Worm (Caenorhabditis elegans): ENCODE results near the gene F47G9.4.

The F47G9.4 gene

ce11 chrV:11336877-11337276, 15.3 kb upstream of the F47G9.4 start:
- TF ChIP-seq ces-1 (GFP tag; optimal IDR thresholded peaks at IDR 0.05) (peak; percentile 91), mab-5 (tag; optimal IDR thresholded peaks at IDR 0.05) (no peak), unc-39 (tag; optimal IDR thresholded peaks at IDR 0.05) (no peak)

DNA sequence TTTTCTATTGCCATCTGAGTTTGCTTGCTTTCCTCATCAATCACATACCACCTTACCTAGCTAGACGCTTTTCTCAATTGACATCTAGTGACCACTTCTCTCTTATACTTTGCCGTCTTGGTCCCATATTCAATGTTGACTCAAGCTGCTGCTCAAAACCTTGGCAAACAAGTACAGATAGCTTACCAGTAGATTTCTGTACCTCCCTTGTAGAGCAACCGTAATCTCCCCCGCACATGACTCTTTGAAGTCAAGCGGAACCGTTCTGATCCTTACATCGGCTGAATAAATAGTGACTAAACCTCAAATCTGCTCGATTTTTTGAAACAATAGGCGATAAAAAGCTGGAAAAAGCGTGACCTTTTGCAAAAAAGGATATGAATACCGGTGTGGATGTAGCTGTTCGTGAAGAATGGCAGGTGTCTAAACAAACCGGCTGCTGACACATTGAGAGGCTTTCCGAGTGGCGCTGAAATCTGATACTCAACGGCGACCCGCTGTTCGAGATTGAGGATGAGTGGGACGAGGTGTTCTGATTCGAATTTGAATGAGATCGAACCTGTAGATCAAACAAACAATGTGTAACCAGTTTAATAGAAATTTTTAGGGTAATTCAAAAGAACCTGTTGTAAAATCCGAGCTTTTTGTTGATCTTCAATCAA, 14.3 kb upstream of the F47G9.4 start:
- TF ChIP-seq pha-4 (tag; optimal IDR thresholded peaks at IDR 0.05) (peak; percentile 4), nhr-76 (tag; optimal IDR thresholded peaks at IDR 0.05) (no peak), mep-1 (tag; optimal IDR thresholded peaks at IDR 0.05) (no peak), mab-5 (tag; optimal IDR thresholded peaks at IDR 0.05) (no peak), nhr-2 (tag; optimal IDR thresholded peaks at IDR 0.05) (peak; percentile 8)

DNA sequence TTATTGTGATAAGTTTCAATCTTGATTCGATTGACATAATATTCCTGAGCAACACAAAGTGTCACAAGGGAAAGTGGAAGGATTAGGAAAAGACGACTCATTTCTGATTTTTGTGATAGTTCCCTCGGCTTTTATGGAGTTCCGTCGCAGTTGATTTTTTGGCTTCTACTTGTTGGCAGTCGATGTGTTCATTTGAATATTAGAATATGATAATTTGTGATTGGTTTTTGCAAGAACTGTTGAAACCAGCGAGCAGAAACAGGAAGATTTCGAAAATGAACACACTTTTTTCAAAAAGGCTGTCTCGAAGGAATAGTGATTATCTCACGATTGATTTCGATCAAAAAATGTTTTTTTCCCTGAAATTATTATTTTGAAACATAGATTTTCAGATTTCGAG, 12.6 kb upstream of the F47G9.4 start, which contains the start of gene T02E9.6:
Gene T02E9.6, minus strand, starts transcription at position 101 of the 400 bp plus-strand sequence.
- TF ChIP-seq pha-4 (tag; optimal IDR thresholded peaks at IDR 0.05) (no peak), M03D4.4 (tag; optimal IDR thresholded peaks at IDR 0.05) (no peak), nhr-237 (tag; optimal IDR thresholded peaks at IDR 0.05) (no peak), blmp-1 (tag; optimal IDR thresholded peaks at IDR 0.05) (no peak), unc-62 (GFP tag; optimal IDR thresholded peaks at IDR 0.05) (no peak), mls-2 (tag; optimal IDR thresholded peaks at IDR 0.05) (no peak), nhr-12 (tag; optimal IDR thresholded peaks at IDR 0.05) (no peak), snpc-4 (tag; optimal IDR thresholded peaks at IDR 0.05) (no peak), nhr-2 (tag; optimal IDR thresholded peaks at IDR 0.05) (no peak), lin-13 (tag; optimal IDR thresholded peaks at IDR 0.05) (no peak), hlh-1 (tag; optimal IDR thresholded peaks at IDR 0.05) (no peak), bed-3 (GFP tag; optimal IDR thresholded peaks at IDR 0.05) (no peak), sem-2 (GFP tag; optimal IDR thresholded peaks at IDR 0.05) (no peak), flh-1 (GFP tag; optimal IDR thresholded peaks at IDR 0.05) (no peak), unc-39 (tag; optimal IDR thresholded peaks at IDR 0.05) (no peak), elt-1 (tag; optimal IDR thresholded peaks at IDR 0.05; ENCODE audit: borderline replicate concordance, insufficient read depth) (no peak)

- no peak for TF ChIP-seq blmp-1 (tag; optimal IDR thresholded peaks at IDR 0.05)
- TF ChIP-seq ztf-11 (tag; optimal IDR thresholded peaks at IDR 0.05), result no peak
- TF ChIP-seq nhr-2 (tag; optimal IDR thresholded peaks at IDR 0.05), result no peak
- no peak for TF ChIP-seq unc-120 (tag; optimal IDR thresholded peaks at IDR 0.05; ENCODE audit: poor library complexity, severe bottlenecking)
Observed at ce11 chrV:11329100-11329499, 7.5 kb upstream of the F47G9.4 start, which contains the start of gene F47G9.6. Gene F47G9.6, plus strand, starts transcription at chrV:11329400.

- TF ChIP-seq drap-1 (GFP tag; optimal IDR thresholded peaks at IDR 0.05) (no peak), bed-3 (GFP tag; optimal IDR thresholded peaks at IDR 0.05) (no peak), ztf-11 (tag; optimal IDR thresholded peaks at IDR 0.05) (no peak), ham-2 (GFP tag; optimal IDR thresholded peaks at IDR 0.05) (no peak), ceh-83 (GFP tag; optimal IDR thresholded peaks at IDR 0.05) (no peak), nhr-237 (tag; optimal IDR thresholded peaks at IDR 0.05) (no peak), unc-39 (tag; optimal IDR thresholded peaks at IDR 0.05) (no peak), nhr-76 (tag; optimal IDR thresholded peaks at IDR 0.05) (no peak), ceh-39 (tag; optimal IDR thresholded peaks at IDR 0.05) (no peak), mep-1 (tag; optimal IDR thresholded peaks at IDR 0.05) (peak; percentile 34), mab-5 (tag; optimal IDR thresholded peaks at IDR 0.05) (no peak), blmp-1 (tag; optimal IDR thresholded peaks at IDR 0.05) (no peak), elt-1 (tag; optimal IDR thresholded peaks at IDR 0.05; ENCODE audit: borderline replicate concordance, insufficient read depth) (no peak), tbx-8 (GFP tag; optimal IDR thresholded peaks at IDR 0.05) (no peak), nhr-12 (tag; optimal IDR thresholded peaks at IDR 0.05) (no peak), hlh-1 (tag; optimal IDR thresholded peaks at IDR 0.05) (peak; percentile 22), unc-120 (tag; optimal IDR thresholded peaks at IDR 0.05; ENCODE audit: poor library complexity, severe bottlenecking) (peak; percentile 12), zip-8 (tag; optimal IDR thresholded peaks at IDR 0.05) (no peak), nhr-28 (tag; optimal IDR thresholded peaks at IDR 0.05) (no peak), ceh-43 (GFP tag; optimal IDR thresholded peaks at IDR 0.05) (no peak), ces-1 (GFP tag; optimal IDR thresholded peaks at IDR 0.05) (peak; percentile 70), snpc-4 (tag; optimal IDR thresholded peaks at IDR 0.05) (no peak), cnd-1 (tag; optimal IDR thresholded peaks at IDR 0.05) (no peak), elt-3 (tag; optimal IDR thresholded peaks at IDR 0.05) (no peak), lsy-2 (tag; optimal IDR thresholded peaks at IDR 0.05) (peak; percentile 88), lin-32 (GFP tag; optimal IDR thresholded peaks at IDR 0.05) (no peak), M03D4.4 (tag; optimal IDR thresholded peaks at IDR 0.05) (no peak), sem-2 (GFP tag; optimal IDR thresholded peaks at IDR 0.05) (no peak), flh-1 (GFP tag; optimal IDR thresholded peaks at IDR 0.05) (no peak), unc-62 (GFP tag; optimal IDR thresholded peaks at IDR 0.05) (no peak), mls-2 (tag; optimal IDR thresholded peaks at IDR 0.05) (no peak), lin-13 (tag; optimal IDR thresholded peaks at IDR 0.05) (peak; percentile 6), pha-4 (tag; optimal IDR thresholded peaks at IDR 0.05) (peak; percentile 6), sptf-1 (tag; optimal IDR thresholded peaks at IDR 0.05) (no peak), nhr-2 (tag; optimal IDR thresholded peaks at IDR 0.05) (no peak)
Observed at ce11 chrV:11326914-11327367, 5.3 kb upstream of the F47G9.4 start, which contains the start of gene tmed-10. Gene tmed-10, minus strand, starts transcription at chrV:11326964.

All from whole organism, mixed stage, embryonic.